Worm (Caenorhabditis elegans) whole organism, L4/young adult: ENCODE results near the gene cyp-13A5.

Source experiments
- W03F9.2 ChIP-seq: fragments of 150-350 bp; optimal IDR thresholded peaks from 2 replicates; lab custom pipeline; 2014; ENCODE audit warnings: missing biosample characterization, missing genetic modification characterization
- dao-5 ChIP-seq: sonication (generic microtip); optimal IDR thresholded peaks from 2 replicates; lab custom pipeline; 2016; ENCODE audit warnings: missing genotype, missing genetic modification characterization, moderate library complexity, missing compliant biosample characterization

DNA sequence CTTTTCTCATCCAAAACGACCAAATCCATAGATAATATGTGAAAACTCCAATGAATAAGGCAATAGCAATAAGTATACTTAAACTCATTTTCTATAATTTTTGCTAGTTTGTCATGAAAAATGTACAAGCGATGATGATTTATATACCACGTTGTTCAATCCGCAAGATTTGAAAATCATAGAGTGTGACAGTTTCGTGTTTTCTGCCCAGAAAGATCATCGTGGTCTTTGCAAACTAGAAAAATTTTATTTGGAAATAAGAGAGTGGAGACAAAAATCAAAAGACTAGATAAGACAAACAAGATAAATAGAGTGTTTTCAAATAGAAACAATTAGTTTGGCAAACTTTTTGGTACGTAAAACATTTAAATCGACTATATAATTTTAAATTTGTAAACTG lies 7.0 kb downstream of the cyp-13A5 start, which contains the start of gene cyp-13A3:
- TF ChIP-seq dao-5, result no peak
- no peak for TF ChIP-seq W03F9.2 (tag; lab: Kevin White, UChicago)
